Worm (Caenorhabditis elegans): ENCODE data around the gene C51E3.10.

Gene C51E3.10

ce11 chrV:10201913-10202312 is 41.0 kb upstream of the C51E3.10 start, which contains the start of gene ZK856.7:
Gene ZK856.7, plus strand, starts transcription at chrV:10202098.
- TF ChIP-seq tbx-11 (GFP tag; IDR thresholded peaks at IDR 0.05) (no peak), flt-1 (GFP tag; IDR thresholded peaks at IDR 0.05) (no peak), aly-1 (tag; optimal IDR thresholded peaks at IDR 0.05) (no peak), pes-1 (GFP tag; IDR thresholded peaks at IDR 0.05) (no peak), F13C5.2 (tag; optimal IDR thresholded peaks at IDR 0.05) (no peak), hmg-4 (GFP tag; optimal IDR thresholded peaks at IDR 0.05) (no peak), ceh-36 (tag; optimal IDR thresholded peaks at IDR 0.05) (no peak), tbx-37 (GFP tag; conservative IDR thresholded peaks at IDR 0.05) (no peak), tra-4 (tag; optimal IDR thresholded peaks at IDR 0.05) (no peak), hmbx-1 (tag; optimal IDR thresholded peaks at IDR 0.05) (no peak), ceh-13 (GFP tag; optimal IDR thresholded peaks at IDR 0.05) (no peak), B0310.2 (tag; optimal IDR thresholded peaks at IDR 0.05) (no peak), ets-7 (tag; optimal IDR thresholded peaks at IDR 0.05) (no peak), scrt-1 (GFP tag; IDR thresholded peaks at IDR 0.05) (no peak), sea-1 (GFP tag; conservative IDR thresholded peaks at IDR 0.05) (no peak), hnd-1 (tag; optimal IDR thresholded peaks at IDR 0.05) (no peak), ama-1 (optimal IDR thresholded peaks at IDR 0.05) (no peak)

ce11 chrV:10198386-10198785 is 37.5 kb upstream of the C51E3.10 start, which contains the start of gene ZK856.6:
Gene ZK856.6, plus strand, starts transcription at chrV:10198686.
- no peak for TF ChIP-seq flt-1 (GFP tag; IDR thresholded peaks at IDR 0.05)
- TF ChIP-seq sea-1 (GFP tag; conservative IDR thresholded peaks at IDR 0.05): no peak
- no peak for TF ChIP-seq tra-4 (tag; optimal IDR thresholded peaks at IDR 0.05)
- TF ChIP-seq hmbx-1 (tag; optimal IDR thresholded peaks at IDR 0.05): no peak
- no peak for TF ChIP-seq aly-1 (tag; optimal IDR thresholded peaks at IDR 0.05)
- TF ChIP-seq tbx-11 (GFP tag; IDR thresholded peaks at IDR 0.05): no peak
- no peak for TF ChIP-seq scrt-1 (GFP tag; IDR thresholded peaks at IDR 0.05)
- TF ChIP-seq ets-7 (tag; optimal IDR thresholded peaks at IDR 0.05): no peak
- TF ChIP-seq ceh-36 (tag; optimal IDR thresholded peaks at IDR 0.05): no peak
- no peak for TF ChIP-seq hmg-4 (GFP tag; optimal IDR thresholded peaks at IDR 0.05)
- TF ChIP-seq ama-1 (optimal IDR thresholded peaks at IDR 0.05): no peak
- TF ChIP-seq ceh-13 (GFP tag; optimal IDR thresholded peaks at IDR 0.05): no peak
- TF ChIP-seq pes-1 (GFP tag; IDR thresholded peaks at IDR 0.05): no peak
- no peak for TF ChIP-seq hnd-1 (tag; optimal IDR thresholded peaks at IDR 0.05)
- no peak for TF ChIP-seq tbx-37 (GFP tag; conservative IDR thresholded peaks at IDR 0.05)
- no peak for TF ChIP-seq F13C5.2 (tag; optimal IDR thresholded peaks at IDR 0.05)

- TF ChIP-seq tra-4 (tag; optimal IDR thresholded peaks at IDR 0.05) (no peak), tbx-37 (GFP tag; conservative IDR thresholded peaks at IDR 0.05) (no peak), hnd-1 (tag; optimal IDR thresholded peaks at IDR 0.05) (no peak), flt-1 (GFP tag; IDR thresholded peaks at IDR 0.05) (no peak), ama-1 (optimal IDR thresholded peaks at IDR 0.05) (no peak), ets-7 (tag; optimal IDR thresholded peaks at IDR 0.05) (no peak)
Observed at ce11 chrV:10191242-10191641, 30.3 kb upstream of the C51E3.10 start.

ce11 chrV:10190081-10190556 is 29.2 kb upstream of the C51E3.10 start, which contains the start of gene ZK856.5:
Gene ZK856.5, minus strand, starts transcription at chrV:10190131.
- TF ChIP-seq sea-1 (GFP tag; conservative IDR thresholded peaks at IDR 0.05) (no peak), aly-1 (tag; optimal IDR thresholded peaks at IDR 0.05) (no peak), ceh-13 (GFP tag; optimal IDR thresholded peaks at IDR 0.05) (no peak), scrt-1 (GFP tag; IDR thresholded peaks at IDR 0.05) (no peak), F13C5.2 (tag; optimal IDR thresholded peaks at IDR 0.05) (no peak), tbx-37 (GFP tag; conservative IDR thresholded peaks at IDR 0.05) (no peak), B0310.2 (tag; optimal IDR thresholded peaks at IDR 0.05) (no peak), tbx-11 (GFP tag; IDR thresholded peaks at IDR 0.05) (no peak), ama-1 (optimal IDR thresholded peaks at IDR 0.05) (no peak), hmg-4 (GFP tag; optimal IDR thresholded peaks at IDR 0.05) (no peak), ceh-36 (tag; optimal IDR thresholded peaks at IDR 0.05) (no peak), flt-1 (GFP tag; IDR thresholded peaks at IDR 0.05) (no peak), hnd-1 (tag; optimal IDR thresholded peaks at IDR 0.05) (no peak)

- TF ChIP-seq tra-4 (tag; optimal IDR thresholded peaks at IDR 0.05) (no peak), flt-1 (GFP tag; IDR thresholded peaks at IDR 0.05) (no peak), hmbx-1 (tag; optimal IDR thresholded peaks at IDR 0.05) (no peak), ama-1 (optimal IDR thresholded peaks at IDR 0.05) (no peak), hnd-1 (tag; optimal IDR thresholded peaks at IDR 0.05) (no peak), B0310.2 (tag; optimal IDR thresholded peaks at IDR 0.05) (no peak), scrt-1 (GFP tag; IDR thresholded peaks at IDR 0.05) (no peak), ceh-36 (tag; optimal IDR thresholded peaks at IDR 0.05) (no peak), hmg-4 (GFP tag; optimal IDR thresholded peaks at IDR 0.05) (no peak)
Observed at ce11 chrV:10185719-10186118, 24.8 kb upstream of the C51E3.10 start, which contains the start of gene ZK856.18. Gene ZK856.18, minus strand, starts transcription at chrV:10186007.

- no peak for TF ChIP-seq ceh-13 (GFP tag; optimal IDR thresholded peaks at IDR 0.05)
- no peak for TF ChIP-seq sea-1 (GFP tag; conservative IDR thresholded peaks at IDR 0.05)
- no peak for TF ChIP-seq tbx-11 (GFP tag; IDR thresholded peaks at IDR 0.05)
- no peak for TF ChIP-seq hmbx-1 (tag; optimal IDR thresholded peaks at IDR 0.05)
- no peak for TF ChIP-seq ama-1 (optimal IDR thresholded peaks at IDR 0.05)
- TF ChIP-seq tra-4 (tag; optimal IDR thresholded peaks at IDR 0.05): no peak
- TF ChIP-seq flt-1 (GFP tag; IDR thresholded peaks at IDR 0.05): no peak
- TF ChIP-seq scrt-1 (GFP tag; IDR thresholded peaks at IDR 0.05): no peak
- TF ChIP-seq pes-1 (GFP tag; IDR thresholded peaks at IDR 0.05): no peak
- TF ChIP-seq hmg-4 (GFP tag; optimal IDR thresholded peaks at IDR 0.05): no peak
- no peak for TF ChIP-seq ceh-36 (tag; optimal IDR thresholded peaks at IDR 0.05)
- no peak for TF ChIP-seq aly-1 (tag; optimal IDR thresholded peaks at IDR 0.05)
- TF ChIP-seq ets-7 (tag; optimal IDR thresholded peaks at IDR 0.05): no peak
- no peak for TF ChIP-seq B0310.2 (tag; optimal IDR thresholded peaks at IDR 0.05)
- no peak for TF ChIP-seq tbx-37 (GFP tag; conservative IDR thresholded peaks at IDR 0.05)
- TF ChIP-seq hnd-1 (tag; optimal IDR thresholded peaks at IDR 0.05): no peak
- no peak for TF ChIP-seq F13C5.2 (tag; optimal IDR thresholded peaks at IDR 0.05)
Observed at ce11 chrV:10183810-10184209, 22.9 kb upstream of the C51E3.10 start.

ce11 chrV:10182984-10183383 is 22.1 kb upstream of the C51E3.10 start, which contains the start of gene ZK856.4:
Gene ZK856.4, plus strand, starts transcription at chrV:10183284.
- TF ChIP-seq tbx-11 (GFP tag; IDR thresholded peaks at IDR 0.05): no peak
- TF ChIP-seq ets-7 (tag; optimal IDR thresholded peaks at IDR 0.05): no peak
- TF ChIP-seq scrt-1 (GFP tag; IDR thresholded peaks at IDR 0.05): no peak
- no peak for TF ChIP-seq ceh-36 (tag; optimal IDR thresholded peaks at IDR 0.05)
- no peak for TF ChIP-seq flt-1 (GFP tag; IDR thresholded peaks at IDR 0.05)
- no peak for TF ChIP-seq hmg-4 (GFP tag; optimal IDR thresholded peaks at IDR 0.05)
- no peak for TF ChIP-seq aly-1 (tag; optimal IDR thresholded peaks at IDR 0.05)
- TF ChIP-seq sea-1 (GFP tag; conservative IDR thresholded peaks at IDR 0.05): no peak
